Worm (Caenorhabditis elegans) whole organism, L1 larva: Measurements from ENCODE around the gene F58F6.5.

Experiments used
- ceh-82 ChIP-seq, 3 experiments: fragments of 150-350 bp in 1 of 3; sonication (generic microtip) in 2 of 3; optimal IDR thresholded peaks; 2 replicates each; lab custom pipeline; 2014 to 2017; ENCODE audit warnings: missing biosample characterization in 3 of 3, missing genetic modification characterization in 3 of 3
- lin-13 ChIP-seq: fragments of 150-350 bp; optimal IDR thresholded peaks from 2 replicates; lab custom pipeline; 2014; ENCODE audit warnings: missing biosample characterization, missing genetic modification reagents, missing genetic modification characterization
- lin-35 ChIP-seq, 2 experiments: fragments of 150-350 bp; optimal IDR thresholded peaks; 2 replicates each; lab custom pipeline; 2014; ENCODE audit warnings: missing biosample characterization in 2 of 2, missing genetic modification characterization in 2 of 2, missing genetic modification reagents in 2 of 2
- nhr-76 ChIP-seq: sonication (generic microtip); optimal IDR thresholded peaks from 2 replicates; lab custom pipeline; 2017; ENCODE audit warnings: missing biosample characterization, missing genetic modification characterization

DNA sequence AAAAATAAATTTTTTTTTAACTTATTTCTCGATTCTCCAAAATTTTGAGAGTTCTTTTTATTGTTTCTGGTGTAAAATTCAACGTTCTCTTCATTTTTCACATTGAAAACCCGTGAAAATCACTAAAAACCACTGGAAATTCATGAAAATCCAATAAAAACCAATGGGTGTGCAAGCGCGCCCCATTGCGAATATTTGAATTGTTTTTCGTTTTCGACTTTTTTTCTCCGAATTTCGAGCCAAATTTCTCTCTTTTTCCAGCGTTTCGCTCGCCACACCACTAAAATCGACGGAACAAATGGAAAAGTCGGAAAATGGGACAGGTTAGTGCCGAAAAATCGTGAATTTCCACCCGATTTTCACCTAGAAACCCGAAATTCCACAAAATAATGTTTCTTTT is 33.1 kb upstream of the F58F6.5 start:
- TF ChIP-seq lin-13 (GFP tag; lab: Kevin White, UChicago) (no peak), nhr-76 (tag; lab: Kevin White, UChicago) (no peak), ceh-82 (tag; optimal IDR thresholded peaks at IDR 0.05; lab: Kevin White, UChicago) (no peak), lin-35 (GFP tag; optimal IDR thresholded peaks at IDR 0.05; lab: Kevin White, UChicago) (no peak)
